Worm (Caenorhabditis elegans): Measurements from ENCODE around the gene sor-1.
A peak's percentile ranks its signal among the peaks of the same experiment; 100 is the strongest.

The sor-1 gene

ce11 chrIII:8446940-8447403, 29.0 kb downstream of the sor-1 start, which contains the start of gene rpn-3 (continued):
- TF ChIP-seq ceh-19 (GFP tag; optimal IDR thresholded peaks at IDR 0.05) = peak; percentile 44
- no peak for TF ChIP-seq pha-2 (tag; optimal IDR thresholded peaks at IDR 0.05)
- no peak for TF ChIP-seq lin-11 (tag; optimal IDR thresholded peaks at IDR 0.05)
- no peak for TF ChIP-seq mec-3 (tag; optimal IDR thresholded peaks at IDR 0.05; ENCODE audit: borderline replicate concordance)
- peak; percentile 46 for TF ChIP-seq hlh-30 (tag; optimal IDR thresholded peaks at IDR 0.05; ENCODE audit: insufficient read depth)
- TF ChIP-seq gmeb-2 (tag; optimal IDR thresholded peaks at IDR 0.05) = no peak
- TF ChIP-seq dve-1 (tag; optimal IDR thresholded peaks at IDR 0.05) = peak; percentile 72
- TF ChIP-seq eyg-1 (tag; optimal IDR thresholded peaks at IDR 0.05) = no peak
- TF ChIP-seq pqm-1 (tag; optimal IDR thresholded peaks at IDR 0.05) = peak; percentile 7
- no peak for TF ChIP-seq tbx-7 (tag; optimal IDR thresholded peaks at IDR 0.05)
- TF ChIP-seq C38D4.7 (GFP tag; optimal IDR thresholded peaks at IDR 0.05) = no peak
- TF ChIP-seq pat-9 (tag; optimal IDR thresholded peaks at IDR 0.05) = no peak
- TF ChIP-seq unc-55 (GFP tag; optimal IDR thresholded peaks at IDR 0.05) = peak; percentile 94
- TF ChIP-seq ceh-2 (tag; optimal IDR thresholded peaks at IDR 0.05) = peak; percentile 55
- TF ChIP-seq sdc-2 (tag; optimal IDR thresholded peaks at IDR 0.05) = peak; percentile 3
- TF ChIP-seq T23F11.4 (GFP tag; optimal IDR thresholded peaks at IDR 0.05) = no peak
- no peak for TF ChIP-seq Y22D7AL.16 (tag; optimal IDR thresholded peaks at IDR 0.05)
- TF ChIP-seq pha-4 (tag; optimal IDR thresholded peaks at IDR 0.05) = no peak
- TF ChIP-seq ceh-6 (GFP tag; optimal IDR thresholded peaks at IDR 0.05) = peak; percentile 16
- TF ChIP-seq madf-2 (tag; optimal IDR thresholded peaks at IDR 0.05) = no peak
- TF ChIP-seq ceh-24 (tag; optimal IDR thresholded peaks at IDR 0.05) = no peak
- peak; percentile 8 for TF ChIP-seq hlh-8 (tag; optimal IDR thresholded peaks at IDR 0.05)
- no peak for TF ChIP-seq lim-6 (tag; optimal IDR thresholded peaks at IDR 0.05)
- no peak for TF ChIP-seq ztf-16 (tag; optimal IDR thresholded peaks at IDR 0.05)
- no peak for TF ChIP-seq fkh-10 (GFP tag; optimal IDR thresholded peaks at IDR 0.05)
- peak; percentile 84 for TF ChIP-seq tbx-2 (tag; optimal IDR thresholded peaks at IDR 0.05)
- no peak for TF ChIP-seq K02D7.2 (tag; optimal IDR thresholded peaks at IDR 0.05)

ce11 chrIII:8449160-8449807, 31.3 kb downstream of the sor-1 start, which contains the start of gene mrpl-32:
Gene mrpl-32, plus strand, starts transcription at chrIII:8449757.
- TF ChIP-seq mec-3 (tag; optimal IDR thresholded peaks at IDR 0.05; ENCODE audit: borderline replicate concordance) = no peak
- no peak for TF ChIP-seq lin-11 (tag; optimal IDR thresholded peaks at IDR 0.05)
- no peak for TF ChIP-seq unc-3 (GFP tag; conservative IDR thresholded peaks at IDR 0.05)
- TF ChIP-seq unc-3 (tag; optimal IDR thresholded peaks at IDR 0.05) = no peak
- TF ChIP-seq C08G9.2 (tag; optimal IDR thresholded peaks at IDR 0.05) = no peak
- TF ChIP-seq tbx-7 (tag; optimal IDR thresholded peaks at IDR 0.05) = no peak
- TF ChIP-seq dve-1 (tag; optimal IDR thresholded peaks at IDR 0.05) = no peak
- no peak for TF ChIP-seq K09A11.1 (tag; optimal IDR thresholded peaks at IDR 0.05; ENCODE audit: insufficient read depth)
- TF ChIP-seq ceh-6 (GFP tag; optimal IDR thresholded peaks at IDR 0.05) = no peak
- TF ChIP-seq hlh-13 (GFP tag; optimal IDR thresholded peaks at IDR 0.05) = no peak
- no peak for TF ChIP-seq rnt-1 (tag; optimal IDR thresholded peaks at IDR 0.05)
- TF ChIP-seq ets-4 (tag; optimal IDR thresholded peaks at IDR 0.05) = no peak
- TF ChIP-seq ttx-3 (tag; optimal IDR thresholded peaks at IDR 0.05) = no peak
- no peak for TF ChIP-seq T23F11.4 (GFP tag; optimal IDR thresholded peaks at IDR 0.05)
- TF ChIP-seq sox-2 (GFP tag; IDR thresholded peaks at IDR 0.05) = no peak
- no peak for TF ChIP-seq ceh-24 (tag; optimal IDR thresholded peaks at IDR 0.05)
- no peak for TF ChIP-seq lim-6 (tag; optimal IDR thresholded peaks at IDR 0.05)
- TF ChIP-seq hlh-30 (tag; optimal IDR thresholded peaks at IDR 0.05; ENCODE audit: insufficient read depth) = no peak
- no peak for TF ChIP-seq ceh-9 (tag; optimal IDR thresholded peaks at IDR 0.05)
- no peak for TF ChIP-seq pha-4 (tag; optimal IDR thresholded peaks at IDR 0.05)

ce11 chrIII:8450494-8450893, 32.5 kb downstream of the sor-1 start:
- no peak for TF ChIP-seq ceh-2 (tag; optimal IDR thresholded peaks at IDR 0.05)
- TF ChIP-seq dmd-4 (tag; optimal IDR thresholded peaks at IDR 0.05; ENCODE audit: borderline replicate concordance) = no peak
- TF ChIP-seq hlh-8 (tag; optimal IDR thresholded peaks at IDR 0.05) = no peak
- TF ChIP-seq tbx-2 (tag; optimal IDR thresholded peaks at IDR 0.05) = no peak
- TF ChIP-seq elt-4 (tag; optimal IDR thresholded peaks at IDR 0.05) = no peak
- no peak for TF ChIP-seq nfya-1 (tag; optimal IDR thresholded peaks at IDR 0.05)
- TF ChIP-seq sdc-2 (tag; optimal IDR thresholded peaks at IDR 0.05) = no peak
- TF ChIP-seq eyg-1 (tag; optimal IDR thresholded peaks at IDR 0.05) = no peak

All from whole organism, late embryonic.